Worm (Caenorhabditis elegans) whole organism, mixed stage, embryonic: Measurements from ENCODE around the gene C39B10.3.

ENCODE experiments used
- bed-3 ChIP-seq: fragments of 200-800 bp; sonication (Bioruptor generic); optimal IDR thresholded peaks from 3 replicates; lab custom pipeline; 2018; ENCODE audit warnings: mild to moderate bottlenecking, missing genetic modification characterization, moderate library complexity, missing compliant biosample characterization
- blmp-1 ChIP-seq: fragments of 150-350 bp; optimal IDR thresholded peaks from 2 replicates; lab custom pipeline; 2014; ENCODE audit warnings: missing biosample characterization, missing genetic modification characterization
- ceh-39 ChIP-seq: fragments of 150-350 bp; optimal IDR thresholded peaks from 2 replicates; lab custom pipeline; 2014; ENCODE audit warnings: missing biosample characterization, missing genetic modification characterization
- lin-13 ChIP-seq: fragments of 150-350 bp; optimal IDR thresholded peaks from 2 replicates; lab custom pipeline; 2014; ENCODE audit warnings: missing biosample characterization, missing genetic modification characterization
- mab-5 ChIP-seq: fragments of 150-350 bp; optimal IDR thresholded peaks from 2 replicates; lab custom pipeline; 2014; ENCODE audit warnings: missing biosample characterization, missing genetic modification characterization
- nhr-237 ChIP-seq: fragments of 150-350 bp; optimal IDR thresholded peaks from 2 replicates; lab custom pipeline; 2014; ENCODE audit warnings: missing biosample characterization, missing genetic modification characterization
- nhr-28 ChIP-seq: fragments of 150-350 bp; optimal IDR thresholded peaks from 2 replicates; lab custom pipeline; 2014; ENCODE audit warnings: missing biosample characterization, missing genetic modification characterization
- unc-62 ChIP-seq: fragments of 150-350 bp; optimal IDR thresholded peaks from 2 replicates; lab custom pipeline; 2014; ENCODE audit warnings: missing biosample characterization, missing genetic modification reagents, missing genetic modification characterization
- ztf-11 ChIP-seq: fragments of 150-350 bp; optimal IDR thresholded peaks from 2 replicates; lab custom pipeline; 2014; ENCODE audit warnings: missing biosample characterization, missing genetic modification characterization

DNA sequence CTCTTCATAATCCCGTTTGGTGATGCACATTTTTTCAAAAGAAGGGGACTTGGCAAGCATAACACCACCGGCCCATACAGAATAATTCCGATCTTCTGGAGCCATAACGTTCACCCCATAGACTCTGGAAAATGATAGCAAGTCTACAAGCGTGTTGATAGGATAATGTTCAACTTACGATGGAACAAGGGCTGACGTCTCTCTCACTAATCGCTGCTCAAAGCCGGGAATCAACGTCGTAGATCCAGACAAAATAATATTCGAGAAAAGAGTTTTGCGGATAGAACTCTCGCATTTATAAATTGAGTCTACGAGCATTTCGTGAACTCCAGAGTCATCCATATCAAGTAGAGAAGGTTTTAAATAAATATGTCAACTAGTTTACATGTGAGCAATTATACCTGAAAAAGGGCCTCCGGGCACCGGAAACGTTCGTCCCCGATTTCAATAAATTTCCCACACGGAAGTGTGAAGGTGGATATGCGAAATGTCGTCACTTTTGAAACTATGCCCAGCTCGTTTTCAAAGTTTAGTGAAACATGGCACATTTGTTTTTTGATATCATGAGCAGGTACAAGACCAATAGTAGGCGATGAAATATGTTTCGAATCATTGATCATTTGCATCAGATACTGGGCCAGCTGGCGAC, 48.1 kb downstream of the C39B10.3 start:
- TF ChIP-seq blmp-1 (no peak), mab-5 (tag; lab: Kevin White, UChicago) (no peak), ztf-11 (no peak), nhr-237 (no peak), ceh-39 (tag; lab: Kevin White, UChicago) (no peak), unc-62 (GFP tag; lab: Kevin White, UChicago) (no peak), lin-13 (tag; lab: Kevin White, UChicago) (no peak), bed-3 (GFP tag; lab: Kevin White, UChicago) (no peak), nhr-28 (tag; lab: Kevin White, UChicago) (no peak)
